Worm (Caenorhabditis elegans) whole organism, L1 larva: ENCODE results near the gene F44D12.10.

Experiments
- F16B12.6 ChIP-seq: fragments of 150-350 bp; optimal IDR thresholded peaks from 2 replicates; lab custom pipeline; 2014; ENCODE audit warnings: missing biosample characterization, missing genetic modification characterization
- aha-1 ChIP-seq: fragments of 150-350 bp; optimal IDR thresholded peaks from 2 replicates; lab custom pipeline; 2014; ENCODE audit warnings: missing biosample characterization, missing genetic modification characterization
- ama-1 ChIP-seq: fragments of 150-350 bp; optimal IDR thresholded peaks from 2 replicates; lab custom pipeline; 2014
- blmp-1 ChIP-seq: fragments of 150-350 bp; optimal IDR thresholded peaks from 2 replicates; lab custom pipeline; 2014; ENCODE audit warnings: missing biosample characterization, missing genetic modification characterization
- ceh-8 ChIP-seq: fragments of 200-800 bp; sonication (Bioruptor generic); optimal IDR thresholded peaks from 2 replicates; lab custom pipeline; 2018; ENCODE audit warnings: mild to moderate bottlenecking, missing genetic modification characterization, moderate library complexity, missing compliant biosample characterization
- ceh-82 ChIP-seq, 3 experiments: fragments of 150-350 bp in 1 of 3; sonication (generic microtip) in 2 of 3; optimal IDR thresholded peaks; 2 replicates each; lab custom pipeline; 2014 to 2017; ENCODE audit warnings: missing biosample characterization in 3 of 3, missing genetic modification characterization in 3 of 3
- ceh-90 ChIP-seq: sonication (generic microtip); optimal IDR thresholded peaks from 2 replicates; lab custom pipeline; 2016; ENCODE audit warnings: missing genetic modification characterization, missing compliant biosample characterization
- ces-1 ChIP-seq: fragments of 150-350 bp; optimal IDR thresholded peaks from 2 replicates; lab custom pipeline; 2014; ENCODE audit warnings: missing biosample characterization, missing genetic modification reagents, missing genetic modification characterization
- dsc-1 ChIP-seq: sonication (generic microtip); optimal IDR thresholded peaks from 2 replicates; lab custom pipeline; 2016; ENCODE audit warnings: mild to moderate bottlenecking, missing genetic modification characterization, missing compliant biosample characterization
- efl-3 ChIP-seq: fragments of 200-800 bp; sonication (Bioruptor generic); optimal IDR thresholded peaks from 2 replicates; lab custom pipeline; 2018; ENCODE audit warnings: mild to moderate bottlenecking, missing genetic modification characterization, missing compliant biosample characterization
- elt-3 ChIP-seq, 6 experiments: fragments of 150-350 bp in 1 of 6; sonication (generic microtip); optimal IDR thresholded peaks; 2 replicates each; lab custom pipeline; 2017 to 2018; ENCODE audit warnings: missing biosample characterization in 6 of 6, missing genetic modification characterization in 6 of 6, inconsistent platforms in 1 of 6
- ets-5 ChIP-seq: fragments of 200-800 bp; sonication (Bioruptor generic); IDR thresholded peaks from 2 replicates; pipeline ENCODE4 v1.3.6; 2022; ENCODE audit warnings: missing genetic modification characterization, missing compliant biosample characterization
- fkh-8 ChIP-seq: sonication (generic microtip); optimal IDR thresholded peaks from 2 replicates; lab custom pipeline; 2016; ENCODE audit warnings: mild to moderate bottlenecking, missing genetic modification characterization, missing compliant biosample characterization
- fos-1 ChIP-seq: fragments of 150-350 bp; optimal IDR thresholded peaks from 2 replicates; lab custom pipeline; 2014; ENCODE audit warnings: missing biosample characterization, missing genetic modification characterization
- grh-1 ChIP-seq: fragments of 200-800 bp; sonication (Bioruptor generic); IDR thresholded peaks from 2 replicates; pipeline ENCODE4 v1.3.6; 2022; ENCODE audit warnings: missing genetic modification reagents, missing genetic modification characterization, missing compliant biosample characterization
- hlh-4 ChIP-seq: sonication (generic microtip); optimal IDR thresholded peaks from 2 replicates; lab custom pipeline; 2016; ENCODE audit warnings: mild to moderate bottlenecking, missing genetic modification characterization, missing compliant biosample characterization
- hpl-2 ChIP-seq: fragments of 150-350 bp; optimal IDR thresholded peaks from 2 replicates; lab custom pipeline; 2014; ENCODE audit warnings: missing biosample characterization, missing genetic modification reagents, missing genetic modification characterization
- isw-1 ChIP-seq: fragments of 200-800 bp; sonication (Bioruptor generic); IDR thresholded peaks from 2 replicates; pipeline ENCODE4 v1.3.6; 2022; ENCODE audit warnings: missing genetic modification characterization, missing compliant biosample characterization
- lin-13 ChIP-seq: fragments of 150-350 bp; optimal IDR thresholded peaks from 2 replicates; lab custom pipeline; 2014; ENCODE audit warnings: missing biosample characterization, missing genetic modification reagents, missing genetic modification characterization
- lin-14 ChIP-seq: fragments of 200-800 bp; sonication (Bioruptor generic); optimal IDR thresholded peaks from 2 replicates; lab custom pipeline; 2018; ENCODE audit warnings: mild to moderate bottlenecking, missing genetic modification characterization, moderate library complexity, missing compliant biosample characterization
- lir-3 ChIP-seq: sonication (generic microtip); optimal IDR thresholded peaks from 2 replicates; lab custom pipeline; 2016; ENCODE audit warnings: mild to moderate bottlenecking, missing genetic modification characterization, moderate library complexity, missing compliant biosample characterization; ENCODE audit not compliant: poor library complexity
- lsy-2 ChIP-seq, 2 experiments: fragments of 150-350 bp; optimal IDR thresholded peaks; 2 replicates each; lab custom pipeline; 2014; ENCODE audit warnings: missing biosample characterization in 2 of 2, missing genetic modification characterization in 2 of 2
- mdl-1 ChIP-seq, 2 experiments: fragments of 150-350 bp; optimal IDR thresholded peaks; 2 replicates each; lab custom pipeline; 2014 to 2017; ENCODE audit warnings: missing biosample characterization in 2 of 2, missing genetic modification characterization in 2 of 2, inconsistent platforms in 1 of 2
- mep-1 ChIP-seq: fragments of 150-350 bp; optimal IDR thresholded peaks from 2 replicates; lab custom pipeline; 2014; ENCODE audit warnings: missing biosample characterization, missing genetic modification characterization
- nhr-19 ChIP-seq: fragments of 200-800 bp; sonication (Bioruptor generic); conservative IDR thresholded peaks from 2 replicates; pipeline ENCODE4 v1.3.6; 2022; ENCODE audit warnings: missing genetic modification characterization, missing compliant biosample characterization
- nhr-28 ChIP-seq: fragments of 150-350 bp; optimal IDR thresholded peaks from 2 replicates; lab custom pipeline; 2014; ENCODE audit warnings: missing biosample characterization, missing genetic modification characterization
- nhr-47 ChIP-seq: sonication (generic microtip); optimal IDR thresholded peaks from 2 replicates; lab custom pipeline; 2016; ENCODE audit warnings: mild to moderate bottlenecking, missing genetic modification characterization, moderate library complexity, missing compliant biosample characterization
- nhr-71 ChIP-seq: sonication (generic microtip); optimal IDR thresholded peaks from 2 replicates; lab custom pipeline; 2016; ENCODE audit warnings: mild to moderate bottlenecking, missing genetic modification characterization, moderate library complexity, missing compliant biosample characterization
- nhr-84 ChIP-seq: sonication (generic microtip); optimal IDR thresholded peaks from 2 replicates; lab custom pipeline; 2017; ENCODE audit warnings: missing biosample characterization, missing genetic modification characterization
- nhr-85 ChIP-seq: sonication (generic microtip); peaks from one replicate; lab custom pipeline; 2016; ENCODE audit warnings: missing genetic modification characterization, inconsistent platforms, missing compliant biosample characterization
- snpc-4 ChIP-seq: fragments of 150-350 bp; optimal IDR thresholded peaks from 2 replicates; lab custom pipeline; 2014; ENCODE audit warnings: missing biosample characterization, missing genetic modification characterization
- swsn-7 ChIP-seq: sonication (generic microtip); optimal IDR thresholded peaks from 2 replicates; lab custom pipeline; 2016; ENCODE audit warnings: missing genetic modification characterization, missing compliant biosample characterization
- tbx-2 ChIP-seq: sonication (generic microtip); optimal IDR thresholded peaks from 2 replicates; lab custom pipeline; 2016; ENCODE audit warnings: missing genetic modification characterization, missing compliant biosample characterization
- unc-62 ChIP-seq: fragments of 150-350 bp; optimal IDR thresholded peaks from 2 replicates; lab custom pipeline; 2014; ENCODE audit warnings: missing biosample characterization, missing genetic modification reagents, missing genetic modification characterization
- unc-86 ChIP-seq: sonication (generic microtip); optimal IDR thresholded peaks from 2 replicates; lab custom pipeline; 2016; ENCODE audit warnings: missing genetic modification characterization, missing compliant biosample characterization
- unc-98 ChIP-seq: fragments of 200-800 bp; sonication (Bioruptor generic); IDR thresholded peaks from 2 replicates; pipeline ENCODE4 v1.3.6; 2022; ENCODE audit warnings: missing genetic modification characterization, missing compliant biosample characterization
- zag-1 ChIP-seq: fragments of 150-350 bp; optimal IDR thresholded peaks from 2 replicates; lab custom pipeline; 2014; ENCODE audit warnings: missing biosample characterization, missing genetic modification characterization
- ztf-11 ChIP-seq, 2 experiments: sonication (generic microtip); optimal IDR thresholded peaks; 2 replicates each; lab custom pipeline; 2016 to 2017; ENCODE audit warnings: missing genetic modification characterization in 2 of 2, missing biosample characterization in 1 of 2, missing compliant biosample characterization in 1 of 2
- ztf-4 ChIP-seq: fragments of 150-350 bp; optimal IDR thresholded peaks from 2 replicates; lab custom pipeline; 2014; ENCODE audit warnings: missing biosample characterization, missing genetic modification characterization

Gene F44D12.10

DNA sequence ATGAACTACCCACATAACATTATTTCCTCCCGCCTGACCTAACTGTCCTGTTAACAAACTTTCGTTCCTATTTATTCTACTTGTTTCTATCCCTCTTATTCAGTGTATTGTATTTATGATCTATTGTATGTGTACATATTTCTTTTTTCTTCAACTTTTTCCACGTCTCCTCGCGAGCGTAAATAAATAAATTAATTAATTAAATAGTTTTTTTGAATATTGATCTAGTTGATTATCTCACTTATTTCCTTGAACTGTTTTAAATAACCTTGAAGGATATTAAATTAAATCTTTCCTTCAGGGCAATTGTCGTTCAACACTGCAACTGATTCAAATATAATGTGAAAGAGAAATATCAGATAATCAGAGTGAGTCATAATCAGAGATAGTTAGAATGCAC lies 6.0 kb upstream of the F44D12.10 start, which contains the start of gene frk-1:
TSS of gene frk-1 (plus strand) at position 301 of the 400 bp plus-strand sequence.
- TF ChIP-seq nhr-71 (tag; lab: Kevin White, UChicago) (no peak), efl-3 (GFP tag; lab: Kevin White, UChicago) (no peak), nhr-85 (tag; lab: Kevin White, UChicago) (no peak), nhr-19 (GFP tag; lab: Robert Waterston, UW) (no peak), ceh-82 (tag; optimal IDR thresholded peaks at IDR 0.05; lab: Kevin White, UChicago) (no peak), nhr-47 (tag; lab: Kevin White, UChicago) (no peak), snpc-4 (tag; lab: Kevin White, UChicago) (no peak), isw-1 (GFP tag; lab: Robert Waterston, UW) (no peak), elt-3 (tag; optimal IDR thresholded peaks at IDR 0.05; lab: Kevin White, UChicago) (no peak), ceh-90 (tag; lab: Kevin White, UChicago) (no peak), ces-1 (no peak), ama-1 (lab: Kevin White, UChicago) (no peak), lin-13 (GFP tag; lab: Kevin White, UChicago) (no peak), swsn-7 (tag; lab: Kevin White, UChicago) (no peak), fkh-8 (no peak), dsc-1 (tag; lab: Kevin White, UChicago) (no peak), nhr-84 (tag; lab: Kevin White, UChicago) (no peak), lir-3 (no peak), ets-5 (GFP tag; lab: Robert Waterston, UW) (no peak)

DNA sequence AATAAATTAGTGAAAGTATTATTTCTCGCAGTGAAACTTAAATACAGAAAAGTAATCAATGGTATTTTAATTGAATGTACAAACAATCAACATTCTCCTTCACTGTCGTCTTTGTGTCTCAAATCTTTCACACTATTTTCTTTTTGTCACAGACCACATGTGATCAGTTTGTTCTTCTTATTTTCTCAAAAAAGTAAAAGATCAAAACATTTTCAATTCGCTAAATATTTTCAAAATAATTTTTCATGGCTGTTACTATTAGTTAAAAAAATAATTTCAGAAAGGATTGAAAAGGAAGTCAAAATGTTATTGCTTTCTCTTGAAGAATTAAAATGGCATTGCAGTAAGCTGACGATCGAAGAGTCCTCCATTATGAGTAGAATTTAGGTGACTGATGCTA lies 3.9 kb upstream of the F44D12.10 start, which contains the start of gene dhs-31:
TSS of gene dhs-31 (minus strand) at position 101 of the 400 bp plus-strand sequence.
- TF ChIP-seq ceh-82 (tag; optimal IDR thresholded peaks at IDR 0.05; lab: Kevin White, UChicago) (no peak), hpl-2 (GFP tag; lab: Kevin White, UChicago) (no peak), nhr-85 (tag; lab: Kevin White, UChicago) (peak; percentile 22), elt-3 (tag; optimal IDR thresholded peaks at IDR 0.05; lab: Kevin White, UChicago) (peak in 1 of 6 experiments; percentile 11), unc-98 (GFP tag; lab: Robert Waterston, UW) (no peak), zag-1 (tag; lab: Kevin White, UChicago) (no peak), fos-1 (tag; lab: Kevin White, UChicago) (no peak), unc-62 (GFP tag; lab: Kevin White, UChicago) (no peak), mep-1 (tag; lab: Kevin White, UChicago) (no peak), blmp-1 (tag; lab: Kevin White, UChicago) (peak; percentile 42), ceh-8 (GFP tag; lab: Kevin White, UChicago) (no peak), ztf-11 (tag; optimal IDR thresholded peaks at IDR 0.05; lab: Kevin White, UChicago) (no peak)

DNA sequence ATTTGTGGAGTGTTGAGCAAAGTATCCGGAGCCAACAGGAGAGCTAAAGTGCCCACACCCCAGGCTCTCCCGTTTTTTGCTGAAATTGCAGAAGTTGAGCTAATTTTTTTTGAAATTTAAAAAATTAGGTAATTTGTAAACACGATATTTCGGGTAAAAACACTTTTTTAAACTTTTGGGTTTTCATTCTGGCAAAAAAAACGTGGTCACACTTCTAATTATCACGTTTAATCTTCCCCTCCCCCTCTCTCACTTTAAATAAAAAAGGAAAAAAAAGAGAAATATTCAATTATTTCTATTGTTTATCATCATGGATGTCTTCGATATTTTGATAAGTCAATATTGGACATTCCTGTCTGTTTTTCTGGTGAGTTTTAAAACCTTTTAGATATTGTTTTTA lies 3.8 kb downstream of the F44D12.10 start, which contains the start of gene F44D12.6:
TSS of gene F44D12.6 (plus strand) at position 301 of the 400 bp plus-strand sequence.
- TF ChIP-seq aha-1 (tag; lab: Kevin White, UChicago) (no peak), grh-1 (GFP tag; lab: Robert Waterston, UW) (no peak), ztf-4 (tag; lab: Kevin White, UChicago) (no peak), nhr-28 (tag; lab: Kevin White, UChicago) (no peak), tbx-2 (tag; lab: Kevin White, UChicago) (no peak), hlh-4 (tag; lab: Kevin White, UChicago) (no peak), ama-1 (lab: Kevin White, UChicago) (no peak), nhr-47 (tag; lab: Kevin White, UChicago) (no peak), unc-86 (no peak), lsy-2 (tag; optimal IDR thresholded peaks at IDR 0.05; lab: Kevin White, UChicago) (no peak), nhr-71 (tag; lab: Kevin White, UChicago) (no peak), ztf-11 (tag; optimal IDR thresholded peaks at IDR 0.05; lab: Kevin White, UChicago) (no peak), mdl-1 (tag; optimal IDR thresholded peaks at IDR 0.05; lab: Kevin White, UChicago) (no peak), ets-5 (GFP tag; lab: Robert Waterston, UW) (no peak), lin-14 (GFP tag; lab: Kevin White, UChicago) (no peak), F16B12.6 (tag; lab: Kevin White, UChicago) (no peak)
